Fruit fly (Drosophila melanogaster) whole organism, wandering third instar larva: Measurements from ENCODE around the gene kkv.

Experiments
- Abd-B ChIP-seq: fragments of >200 bp; optimal IDR thresholded peaks from 2 replicates; lab custom pipeline; 2017; ENCODE audit warnings: missing biosample characterization, missing genetic modification characterization
- CG9705 ChIP-seq: fragments of 200-800 bp; sonication (Bioruptor generic); optimal IDR thresholded peaks from 2 replicates; lab custom pipeline; 2018; ENCODE audit warnings: missing biosample characterization, mild to moderate bottlenecking, missing genetic modification characterization
- CrebA ChIP-seq: fragments of 200-800 bp; sonication (Bioruptor generic); optimal IDR thresholded peaks from 2 replicates; lab custom pipeline; 2016; ENCODE audit warnings: missing biosample characterization, mild to moderate bottlenecking, missing genetic modification characterization, borderline replicate concordance
- Dif ChIP-seq: fragments of 200-275, 200-300 bp; sonication (Bioruptor generic); optimal IDR thresholded peaks from 2 replicates; lab custom pipeline; 2018; ENCODE audit warnings: missing biosample characterization, missing genetic modification characterization; ENCODE audit not compliant: partially characterized antibody
- GATAd ChIP-seq: sonication (Bioruptor generic); optimal IDR thresholded peaks from 2 replicates; lab custom pipeline; 2016; ENCODE audit warnings: missing biosample characterization, missing genetic modification characterization
- HLH106 ChIP-seq: fragments of 200-800 bp; optimal IDR thresholded peaks from 3 replicates; lab custom pipeline; 2019; ENCODE audit warnings: missing biosample characterization, mild to moderate bottlenecking, missing genetic modification characterization, moderate library complexity
- Hnf4 ChIP-seq: fragments of 200-800 bp; sonication (Bioruptor generic); optimal IDR thresholded peaks from 2 replicates; lab custom pipeline; 2016; ENCODE audit warnings: missing biosample characterization, mild to moderate bottlenecking, missing genetic modification characterization
- Hr78 ChIP-seq: fragments of >200 bp; optimal IDR thresholded peaks from 2 replicates; lab custom pipeline; 2017; ENCODE audit warnings: missing biosample characterization, missing genetic modification characterization
- Hr83 ChIP-seq: fragments of 200-300 bp; sonication (Bioruptor generic); optimal IDR thresholded peaks from 2 replicates; lab custom pipeline; 2016; ENCODE audit warnings: missing biosample characterization, mild to moderate bottlenecking, missing genetic modification characterization, moderate library complexity; ENCODE audit not compliant: poor library complexity, severe bottlenecking
- Mio ChIP-seq: sonication (Bioruptor generic); optimal IDR thresholded peaks from 2 replicates; lab custom pipeline; 2016; ENCODE audit warnings: missing biosample characterization, missing genetic modification characterization
- Myc ChIP-seq: fragments of >200 bp; optimal IDR thresholded peaks from 2 replicates; lab custom pipeline; 2017
- N ChIP-seq: fragments of >200 bp; optimal IDR thresholded peaks from 2 replicates; lab custom pipeline; 2018; ENCODE audit warnings: missing biosample characterization, missing external identifiers, missing genetic modification characterization
- OdsH ChIP-seq: fragments of 200-800 bp; sonication (Bioruptor generic); optimal IDR thresholded peaks from 2 replicates; lab custom pipeline; 2016; ENCODE audit warnings: missing biosample characterization, mild to moderate bottlenecking, missing genetic modification characterization
- Rel ChIP-seq, 2 experiments: fragments of 200-800 bp; sonication (Bioruptor generic) in 1 of 2; optimal IDR thresholded peaks; 2 replicates in 1 of 2; 3 replicates in 1 of 2; lab custom pipeline; 2016 to 2019; ENCODE audit warnings: mild to moderate bottlenecking in 2 of 2, missing biosample characterization in 2 of 2, missing genetic modification characterization in 2 of 2, moderate library complexity in 1 of 2
- Vsx2 ChIP-seq: fragments of 200-300, 225-300 bp; sonication (Bioruptor generic); optimal IDR thresholded peaks from 2 replicates; lab custom pipeline; 2018; ENCODE audit warnings: missing biosample characterization, missing genetic modification characterization; ENCODE audit not compliant: partially characterized antibody
- br ChIP-seq: fragments of 200-800 bp; sonication (Bioruptor generic); optimal IDR thresholded peaks from 2 replicates; lab custom pipeline; 2016; ENCODE audit warnings: missing biosample characterization, missing genetic modification characterization
- dl ChIP-seq, 2 experiments: fragments of 175-275, 200-275 bp in 1 of 2; fragments of 200-275 bp in 1 of 2; sonication (Bioruptor generic); optimal IDR thresholded peaks; lab custom pipeline; 2018; ENCODE audit warnings: mild to moderate bottlenecking in 2 of 2, missing biosample characterization in 2 of 2, missing genetic modification characterization in 2 of 2, moderate library complexity in 2 of 2; ENCODE audit not compliant: partially characterized antibody in 2 of 2, insufficient read depth in 1 of 2
- dmrt93B ChIP-seq: fragments of 200-800 bp; sonication (Bioruptor generic); optimal IDR thresholded peaks from 2 replicates; lab custom pipeline; 2018; ENCODE audit warnings: missing biosample characterization, mild to moderate bottlenecking, missing genetic modification characterization
- dsf ChIP-seq: sonication (Bioruptor generic); optimal IDR thresholded peaks from 2 replicates; lab custom pipeline; 2016; ENCODE audit warnings: missing biosample characterization, missing genetic modification characterization, borderline replicate concordance
- foxo ChIP-seq, 2 experiments: fragments of 200-800 bp; sonication (Bioruptor generic); optimal IDR thresholded peaks; 2 replicates in 1 of 2; 3 replicates in 1 of 2; lab custom pipeline; 2016 to 2017; ENCODE audit warnings: missing biosample characterization in 2 of 2, missing genetic modification characterization in 2 of 2
- fru ChIP-seq: fragments of 200-800 bp; sonication (Bioruptor generic); optimal IDR thresholded peaks from 3 replicates; lab custom pipeline; 2016; ENCODE audit warnings: missing biosample characterization, mild to moderate bottlenecking, missing genetic modification characterization
- h ChIP-seq: fragments of 200-800 bp; sonication (Bioruptor generic); optimal IDR thresholded peaks from 3 replicates; lab custom pipeline; 2016; ENCODE audit warnings: missing biosample characterization, mild to moderate bottlenecking, missing genetic modification characterization
- jim ChIP-seq: fragments of 175-275, 200-325 bp; sonication (Bioruptor generic); optimal IDR thresholded peaks from 2 replicates; lab custom pipeline; 2016; ENCODE audit warnings: missing biosample characterization, mild to moderate bottlenecking, missing genetic modification characterization
- lola ChIP-seq: fragments of >200 bp; optimal IDR thresholded peaks from 2 replicates; lab custom pipeline; 2017; ENCODE audit warnings: missing biosample characterization, missing genetic modification characterization
- pan ChIP-seq: fragments of >200 bp; optimal IDR thresholded peaks from 2 replicates; lab custom pipeline; 2017
- rgr ChIP-seq: fragments of 200-800 bp; sonication (Bioruptor generic); optimal IDR thresholded peaks from 3 replicates; lab custom pipeline; 2016; ENCODE audit warnings: missing biosample characterization, mild to moderate bottlenecking, missing genetic modification characterization
- sage ChIP-seq: fragments of 200-800 bp; sonication (Bioruptor generic); optimal IDR thresholded peaks from 2 replicates; lab custom pipeline; 2016; ENCODE audit warnings: missing biosample characterization, mild to moderate bottlenecking, missing genetic modification characterization
- tai ChIP-seq: sonication (Bioruptor generic); optimal IDR thresholded peaks from 2 replicates; lab custom pipeline; 2016; ENCODE audit warnings: missing biosample characterization, missing genetic modification characterization
- usp ChIP-seq: fragments of >200 bp; optimal IDR thresholded peaks from 2 replicates; lab custom pipeline; 2017; ENCODE audit warnings: missing biosample characterization, missing genetic modification characterization
- woc ChIP-seq: sonication (Bioruptor generic); optimal IDR thresholded peaks from 2 replicates; lab custom pipeline; 2016; ENCODE audit warnings: missing biosample characterization, mild to moderate bottlenecking, missing genetic modification characterization

Gene kkv

DNA sequence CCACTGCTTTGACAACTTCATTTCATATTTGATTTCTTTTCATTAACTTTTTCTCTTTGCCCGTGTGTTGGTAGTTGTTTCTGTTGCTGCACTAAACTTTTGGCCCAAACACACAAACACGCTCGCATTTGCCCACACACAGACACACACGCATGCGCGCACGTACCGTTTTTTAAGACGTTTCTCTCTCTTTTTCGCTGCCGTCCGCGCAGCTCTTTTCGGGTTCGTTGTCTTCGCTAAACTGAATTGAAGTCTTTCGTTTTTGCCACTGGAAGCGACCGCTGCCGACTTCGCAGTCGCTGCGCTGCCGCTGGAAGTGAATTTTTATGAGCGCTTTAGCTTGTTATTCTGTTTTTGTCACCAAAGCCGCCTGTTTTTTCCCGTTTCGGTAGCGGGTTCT, at the start of gene kkv:
kkv (minus strand) TSS at position 246 of the 400 bp plus-strand sequence.
- TF ChIP-seq Abd-B (no peak), Vsx2 (GFP tag; lab: Kevin White, UChicago) (peak; percentile 6), pan (lab: Kevin White, UChicago) (no peak), h (no peak), sage (GFP tag; lab: Kevin White, UChicago) (no peak), usp (GFP tag; lab: Kevin White, UChicago) (no peak), GATAd (GFP tag; lab: Kevin White, UChicago) (no peak), CrebA (GFP tag; lab: Kevin White, UChicago) (no peak), Dif (peak; percentile 31), CG9705 (GFP tag; lab: Kevin White, UChicago) (no peak), dl (GFP tag; optimal IDR thresholded peaks at IDR 0.05; lab: Kevin White, UChicago; ENCODE audit: insufficient read depth in 1 of 2, partially characterized antibody in 2 of 2) (peak in 1 of 2 experiments; percentile 1), dsf (GFP tag; lab: Kevin White, UChicago) (no peak), Rel (GFP tag; optimal IDR thresholded peaks at IDR 0.05; lab: Kevin White, UChicago) (no peak), Rel (tag; optimal IDR thresholded peaks at IDR 0.05; lab: Kevin White, UChicago) (peak; percentile 14)

- TF ChIP-seq Myc (lab: Kevin White, UChicago) (no peak), Mio (GFP tag; lab: Kevin White, UChicago) (no peak), tai (no peak), Dif (peak; percentile 54), N (GFP tag; lab: Kevin White, UChicago) (no peak), Vsx2 (GFP tag; lab: Kevin White, UChicago) (peak; percentile 25), Hnf4 (GFP tag; lab: Kevin White, UChicago) (no peak), dmrt93B (no peak), Hr83 (no peak)
Observed at dm6 chr3R:5438750-5439149, 46.1 kb upstream of the kkv start.

DNA sequence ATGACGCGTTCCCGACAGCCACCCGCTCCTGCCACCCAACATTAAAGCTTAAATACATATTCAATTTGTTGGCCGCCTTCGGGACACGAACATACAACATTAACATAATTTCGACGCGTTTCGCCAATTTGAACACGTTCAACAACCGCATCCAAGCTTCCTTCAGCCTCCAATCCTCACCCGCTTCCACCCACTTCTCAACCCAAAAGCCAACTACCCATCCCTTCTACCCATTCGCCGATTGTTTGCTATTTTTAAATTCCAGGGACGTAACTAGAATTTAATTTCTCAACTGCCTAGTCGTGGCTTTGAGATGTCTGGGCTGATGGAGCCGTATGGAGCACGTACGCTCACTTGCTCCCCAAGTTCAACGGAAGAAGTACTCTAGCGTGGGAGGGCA, 37.1 kb upstream of the kkv start:
- TF ChIP-seq Vsx2 (GFP tag; lab: Kevin White, UChicago) (no peak), br (GFP tag; lab: Kevin White, UChicago) (no peak), h (no peak), CrebA (GFP tag; lab: Kevin White, UChicago) (no peak), Dif (no peak), woc (GFP tag; lab: Kevin White, UChicago) (no peak)

DNA sequence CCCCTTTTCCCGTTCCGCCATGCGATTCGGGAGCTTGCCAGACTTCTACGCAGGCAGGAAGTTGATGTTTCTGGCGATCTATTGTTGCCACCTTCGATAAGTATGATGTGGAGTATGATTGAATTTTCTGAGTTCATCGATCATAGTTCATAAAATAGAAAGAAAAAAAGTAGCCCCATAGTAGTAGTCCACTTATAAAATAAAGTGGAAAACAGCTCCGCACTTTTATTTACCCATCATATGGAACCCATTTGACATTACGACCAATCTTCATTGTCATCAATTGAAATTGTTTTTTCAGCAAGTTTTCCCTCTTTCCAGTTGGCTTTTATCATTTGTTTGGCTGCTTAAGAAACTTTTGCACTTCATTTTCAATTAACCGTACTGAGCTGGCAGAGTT, 34.5 kb upstream of the kkv start, which contains the start of gene CG12147:
CG12147 (minus strand) TSS at position 101 of the 400 bp plus-strand sequence.
- TF ChIP-seq Mio (GFP tag; lab: Kevin White, UChicago) (no peak), Hr78 (GFP tag; lab: Kevin White, UChicago) (no peak), pan (lab: Kevin White, UChicago) (no peak)

DNA sequence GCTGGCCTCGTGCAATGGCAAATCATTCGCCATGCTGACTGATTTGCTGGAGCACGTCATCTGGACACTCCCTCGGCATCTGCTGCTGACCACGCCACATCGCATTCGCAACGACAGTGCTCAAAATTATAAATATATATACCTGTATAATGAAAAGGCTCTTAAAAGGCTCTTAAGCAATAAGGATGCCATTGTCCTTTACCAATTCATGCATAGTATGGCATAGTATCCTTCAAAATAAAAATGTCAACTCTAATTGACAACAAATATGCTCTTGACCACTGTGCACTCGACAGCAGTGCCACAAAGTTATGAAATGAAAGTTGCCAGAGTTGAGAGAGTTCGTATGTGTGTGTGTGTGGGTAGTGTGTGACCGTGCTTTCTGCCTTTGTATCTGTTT, 29.5 kb upstream of the kkv start:
- TF ChIP-seq foxo (GFP tag; optimal IDR thresholded peaks at IDR 0.05; lab: Kevin White, UChicago) (peak in 1 of 2 experiments; percentile 4), sage (GFP tag; lab: Kevin White, UChicago) (no peak), fru (GFP tag; lab: Kevin White, UChicago) (peak; percentile 10), Myc (lab: Kevin White, UChicago) (no peak), OdsH (no peak), rgr (GFP tag; lab: Kevin White, UChicago) (no peak), lola (GFP tag; lab: Kevin White, UChicago) (no peak)

DNA sequence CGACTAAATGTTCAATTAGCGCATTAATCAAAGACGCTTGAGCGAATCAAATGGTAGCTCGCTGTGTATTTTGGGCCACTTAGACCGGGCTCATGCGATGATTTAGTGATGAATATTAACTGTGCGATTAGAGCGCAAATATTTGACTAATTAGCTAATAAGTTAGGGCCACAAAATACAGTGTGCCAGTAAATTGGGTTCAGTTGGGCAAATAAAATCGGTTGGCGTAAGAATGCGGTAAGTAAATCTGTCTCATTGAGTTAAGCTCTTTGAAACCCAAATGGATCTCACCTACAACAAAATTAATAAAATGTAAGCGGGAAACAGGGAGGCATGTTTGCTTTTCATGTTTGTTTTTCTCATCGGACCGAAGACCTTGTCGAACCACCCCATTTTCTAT, 27.8 kb upstream of the kkv start:
- TF ChIP-seq Vsx2 (GFP tag; lab: Kevin White, UChicago) (no peak), usp (GFP tag; lab: Kevin White, UChicago) (no peak), br (GFP tag; lab: Kevin White, UChicago) (no peak), dl (GFP tag; optimal IDR thresholded peaks at IDR 0.05; lab: Kevin White, UChicago; ENCODE audit: insufficient read depth in 1 of 2, partially characterized antibody in 2 of 2) (no peak), Mio (GFP tag; lab: Kevin White, UChicago) (no peak), Hnf4 (GFP tag; lab: Kevin White, UChicago) (no peak), GATAd (GFP tag; lab: Kevin White, UChicago) (no peak), CrebA (GFP tag; lab: Kevin White, UChicago) (no peak), lola (GFP tag; lab: Kevin White, UChicago) (no peak), Myc (lab: Kevin White, UChicago) (no peak), jim (GFP tag; lab: Kevin White, UChicago) (no peak), HLH106 (tag; lab: Kevin White, UChicago) (no peak), OdsH (no peak), Hr83 (no peak), dmrt93B (no peak)
